Worm (Caenorhabditis elegans): ENCODE results near the gene R13D11.1.

DNA sequence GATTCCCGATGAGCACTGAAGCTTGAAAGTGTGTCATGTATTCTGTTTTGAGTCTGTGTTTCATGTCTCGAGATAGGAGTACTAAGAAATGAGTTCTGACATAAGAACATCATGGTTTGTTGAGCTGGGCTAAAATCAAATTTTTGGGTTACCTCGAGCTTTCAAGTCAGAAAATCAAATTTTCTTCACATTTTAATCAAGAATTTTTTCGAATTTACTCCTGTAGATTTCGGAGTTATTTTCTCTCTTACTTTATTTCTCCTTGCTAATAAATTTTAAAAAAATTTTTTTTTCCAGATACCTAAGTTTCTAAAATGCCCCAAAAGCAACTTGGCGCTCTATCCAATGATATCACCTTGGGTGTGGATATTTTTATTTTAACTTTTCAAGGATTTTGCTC, 8.8 kb downstream of the R13D11.1 start, which contains the start of gene F41H8.2:
- no peak for TF ChIP-seq nhr-77 (tag; optimal IDR thresholded peaks at IDR 0.05)
- no peak for TF ChIP-seq ztf-4 (tag; optimal IDR thresholded peaks at IDR 0.05)
- TF ChIP-seq gmeb-1 (tag; optimal IDR thresholded peaks at IDR 0.05), result no peak
- no peak for TF ChIP-seq lin-39 (tag; optimal IDR thresholded peaks at IDR 0.05)
- TF ChIP-seq nhr-25 (tag; optimal IDR thresholded peaks at IDR 0.05), result no peak

Measured in whole organism, L2 larva.